Worm (Caenorhabditis elegans): ENCODE measurements around the gene F02D8.1.

DNA sequence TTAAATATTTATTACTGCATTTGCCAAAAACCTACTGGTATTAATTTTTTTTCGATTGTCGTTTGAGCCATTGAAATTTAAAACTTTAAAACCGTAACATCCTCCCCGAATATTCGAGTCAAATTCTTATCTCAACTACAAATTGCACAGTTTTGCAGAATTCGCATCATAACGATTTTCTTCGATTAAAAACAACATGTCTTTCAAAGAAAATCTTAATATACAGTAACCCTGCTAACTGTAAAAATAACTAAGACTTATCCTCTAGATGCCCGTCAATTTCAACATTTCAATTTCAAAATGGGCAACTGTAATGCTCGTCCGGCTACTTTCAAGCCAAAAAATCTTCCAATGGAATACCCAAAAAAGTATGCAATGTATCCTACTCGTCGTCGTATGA, 42.2 kb upstream of the F02D8.1 start, which contains the start of gene F14H8.5:
- TF ChIP-seq him-1 (tag; optimal IDR thresholded peaks at IDR 0.05) (no peak), W03F9.2 (tag; optimal IDR thresholded peaks at IDR 0.05) (no peak)

Measured in whole organism, L4/young adult.